Fruit fly (Drosophila melanogaster) whole organism, embryonic: ENCODE results near the gene Etl1.

Experiments
- CG10543 ChIP-seq: fragments of 200-800 bp; sonication (Bioruptor generic); optimal IDR thresholded peaks from 3 replicates; lab custom pipeline; 2017; ENCODE audit warnings: missing biosample characterization, mild to moderate bottlenecking, missing genetic modification characterization, moderate library complexity
- CG10654 ChIP-seq: fragments of 200-800 bp; sonication (Bioruptor generic); optimal IDR thresholded peaks from 2 replicates; lab custom pipeline; 2016; ENCODE audit warnings: missing biosample characterization, missing genetic modification characterization
- CG14050 ChIP-seq: fragments of 200-800 bp; sonication (Bioruptor generic); IDR thresholded peaks from 3 replicates; pipeline ENCODE4 v1.3.6; 2022; ENCODE audit warnings: missing biosample characterization, missing genetic modification characterization
- CG14710 ChIP-seq: fragments of 200-800 bp; sonication (Bioruptor generic); optimal IDR thresholded peaks from 3 replicates; lab custom pipeline; 2019; ENCODE audit warnings: missing biosample characterization, mild to moderate bottlenecking, missing genetic modification characterization, moderate library complexity
- CG16863 ChIP-seq: fragments of 200-800 bp; sonication (Bioruptor generic); optimal IDR thresholded peaks from 3 replicates; lab custom pipeline; 2016; ENCODE audit warnings: missing biosample characterization, missing genetic modification characterization
- CG18599 ChIP-seq: fragments of 200-800 bp; sonication (Bioruptor generic); optimal IDR thresholded peaks from 3 replicates; lab custom pipeline; 2017; ENCODE audit warnings: missing biosample characterization, missing genetic modification characterization, mild to moderate bottlenecking, moderate library complexity, missing genetic modification reagents
- CG18619 ChIP-seq: fragments of 200-800 bp; sonication (Bioruptor generic); optimal IDR thresholded peaks from 3 replicates; lab custom pipeline; 2017; ENCODE audit warnings: missing biosample characterization, mild to moderate bottlenecking, missing genetic modification characterization
- CG30020 ChIP-seq: fragments of 200-800 bp; optimal IDR thresholded peaks from 2 replicates; lab custom pipeline; 2019; ENCODE audit warnings: missing biosample characterization, mild to moderate bottlenecking, missing genetic modification characterization, moderate library complexity
- CG31388 ChIP-seq: fragments of 200-800 bp; sonication (Bioruptor generic); optimal IDR thresholded peaks from 2 replicates; lab custom pipeline; 2016; ENCODE audit warnings: missing biosample characterization, missing genetic modification characterization
- CG3163 ChIP-seq: fragments of 200-800 bp; sonication (Bioruptor generic); optimal IDR thresholded peaks from 3 replicates; lab custom pipeline; 2016; ENCODE audit warnings: missing biosample characterization, missing genetic modification characterization
- CG32772 ChIP-seq: fragments of 200-800 bp; sonication (Bioruptor generic); IDR thresholded peaks from 2 replicates; pipeline ENCODE4 v1.3.6; 2022; ENCODE audit warnings: missing biosample characterization, missing genetic modification characterization
- CG3995 ChIP-seq: fragments of 200-800 bp; sonication (Bioruptor generic); optimal IDR thresholded peaks from 3 replicates; lab custom pipeline; 2016; ENCODE audit warnings: missing biosample characterization, missing genetic modification characterization
- CG4282 ChIP-seq: fragments of 200-800 bp; sonication (Bioruptor generic); optimal IDR thresholded peaks from 2 replicates; lab custom pipeline; 2016; ENCODE audit warnings: missing biosample characterization, missing genetic modification characterization
- CG4404 ChIP-seq: fragments of 200-800 bp; sonication (Bioruptor generic); IDR thresholded peaks from 2 replicates; pipeline ENCODE4 v1.3.6; 2022; ENCODE audit warnings: missing biosample characterization, missing genetic modification characterization
- CG6791 ChIP-seq: fragments of 200-800 bp; sonication (Bioruptor generic); IDR thresholded peaks from 3 replicates; pipeline ENCODE4 v1.3.6; 2022; ENCODE audit warnings: missing biosample characterization, missing genetic modification characterization; ENCODE audit not compliant: partially characterized antibody
- CG7556 ChIP-seq: fragments of 200-800 bp; sonication (Bioruptor generic); optimal IDR thresholded peaks from 2 replicates; lab custom pipeline; 2017; ENCODE audit warnings: missing biosample characterization, mild to moderate bottlenecking, missing genetic modification characterization
- CG9437 ChIP-seq: fragments of 200-800 bp; sonication (Bioruptor generic); optimal IDR thresholded peaks from 2 replicates; lab custom pipeline; 2018; ENCODE audit warnings: missing biosample characterization, mild to moderate bottlenecking, missing genetic modification characterization
- CTCF ChIP-seq: fragments of 200-800 bp; sonication (Bioruptor generic); optimal IDR thresholded peaks from 2 replicates; lab custom pipeline; 2017; ENCODE audit warnings: missing biosample characterization, mild to moderate bottlenecking, missing genetic modification characterization, moderate library complexity
- HmgZ ChIP-seq: fragments of 200-800 bp; sonication (Bioruptor generic); optimal IDR thresholded peaks from 2 replicates; lab custom pipeline; 2018; ENCODE audit warnings: missing biosample characterization, mild to moderate bottlenecking, missing genetic modification characterization
- Hmr ChIP-seq: fragments of 200-800 bp; sonication (Bioruptor generic); optimal IDR thresholded peaks from 3 replicates; lab custom pipeline; 2017; ENCODE audit warnings: mild to moderate bottlenecking, missing biosample characterization, missing genetic modification reagents, missing genetic modification characterization
- Hr51 ChIP-seq, 2 experiments: fragments of 200-800 bp; sonication (Bioruptor generic); optimal IDR thresholded peaks; 2 replicates in 1 of 2; 3 replicates in 1 of 2; lab custom pipeline; 2016 to 2018; ENCODE audit warnings: missing biosample characterization in 2 of 2, missing genetic modification characterization in 2 of 2, mild to moderate bottlenecking in 1 of 2, moderate library complexity in 1 of 2
- MBD-R2 ChIP-seq: fragments of 200-800 bp; sonication (Bioruptor generic); IDR thresholded peaks from 2 replicates; pipeline ENCODE4 v1.3.6; 2022; ENCODE audit warnings: missing biosample characterization, missing genetic modification characterization
- NC2β ChIP-seq: fragments of 200-800 bp; sonication (Bioruptor generic); optimal IDR thresholded peaks from 2 replicates; lab custom pipeline; 2016; ENCODE audit warnings: missing biosample characterization, missing genetic modification characterization
- Rx ChIP-seq: fragments of 200-800 bp; sonication (Bioruptor generic); IDR thresholded peaks from 2 replicates; pipeline ENCODE4 v1.3.6; 2022; ENCODE audit warnings: missing biosample characterization, missing genetic modification characterization
- Trl ChIP-seq, 3 experiments: fragments of >200 bp in 2 of 3; fragments of 200-800 bp in 1 of 3; sonication (Bioruptor generic) in 1 of 3; optimal IDR thresholded peaks; 2 replicates in 1 of 3; 3 replicates in 2 of 3; lab custom pipeline; 2016 to 2017; ENCODE audit warnings: missing biosample characterization in 1 of 3, missing genetic modification characterization in 1 of 3
- Usf ChIP-seq: fragments of 200-800 bp; sonication (Bioruptor generic); optimal IDR thresholded peaks from 2 replicates; lab custom pipeline; 2017; ENCODE audit warnings: missing genotype, missing biosample characterization, missing genetic modification characterization
- Xbp1 ChIP-seq: fragments of 200-800 bp; sonication (Bioruptor generic); optimal IDR thresholded peaks from 3 replicates; lab custom pipeline; 2016; ENCODE audit warnings: missing biosample characterization, mild to moderate bottlenecking, missing genetic modification characterization
- bbx ChIP-seq: fragments of 200-800 bp; sonication (Bioruptor generic); IDR thresholded peaks from 2 replicates; pipeline ENCODE4 v1.3.6; 2022; ENCODE audit warnings: missing biosample characterization, missing genetic modification characterization; ENCODE audit not compliant: partially characterized antibody
- bigmax ChIP-seq: fragments of 200-800 bp; sonication (Bioruptor generic); optimal IDR thresholded peaks from 2 replicates; lab custom pipeline; 2018; ENCODE audit warnings: missing biosample characterization, mild to moderate bottlenecking, missing genetic modification characterization
- cg ChIP-seq: fragments of 200-800 bp; sonication (Bioruptor generic); optimal IDR thresholded peaks from 3 replicates; lab custom pipeline; 2019; ENCODE audit warnings: missing biosample characterization, mild to moderate bottlenecking, missing genetic modification characterization, moderate library complexity
- dan ChIP-seq: fragments of 200-800 bp; sonication (Bioruptor generic); IDR thresholded peaks from 2 replicates; pipeline ENCODE4 v1.3.6; 2022; ENCODE audit warnings: missing biosample characterization, missing genetic modification characterization
- esg ChIP-seq: fragments of 200-800 bp; sonication (Bioruptor generic); conservative IDR thresholded peaks from 2 replicates; pipeline ENCODE4 v1.3.6; 2022; ENCODE audit warnings: missing biosample characterization, missing genetic modification characterization
- fd3F ChIP-seq: fragments of 200-800 bp; sonication (Bioruptor generic); optimal IDR thresholded peaks from 2 replicates; lab custom pipeline; 2018; ENCODE audit warnings: missing biosample characterization, mild to moderate bottlenecking, missing genetic modification characterization, moderate library complexity
- fd96Cb ChIP-seq: fragments of 200-800 bp; sonication (Bioruptor generic); optimal IDR thresholded peaks from 2 replicates; lab custom pipeline; 2018; ENCODE audit warnings: missing biosample characterization, mild to moderate bottlenecking, missing genetic modification characterization, moderate library complexity
- gcm ChIP-seq: fragments of 200-800 bp; sonication (Bioruptor generic); optimal IDR thresholded peaks from 2 replicates; lab custom pipeline; 2019; ENCODE audit warnings: missing biosample characterization, mild to moderate bottlenecking, missing genetic modification characterization, moderate library complexity
- gt ChIP-seq: fragments of 200-800 bp; sonication (Bioruptor generic); IDR thresholded peaks from 2 replicates; pipeline ENCODE4 v1.3.6; 2022; ENCODE audit warnings: missing biosample characterization, missing genetic modification characterization
- hth ChIP-seq: fragments of >200 bp; optimal IDR thresholded peaks from 2 replicates; lab custom pipeline; 2017; ENCODE audit warnings: inconsistent platforms
- knrl ChIP-seq: fragments of 200-800 bp; sonication (Bioruptor generic); IDR thresholded peaks from 3 replicates; pipeline ENCODE4 v1.3.6; 2022; ENCODE audit warnings: missing biosample characterization, missing genetic modification characterization; ENCODE audit not compliant: partially characterized antibody
- luna ChIP-seq: fragments of 200-800 bp; sonication (Bioruptor generic); optimal IDR thresholded peaks from 2 replicates; lab custom pipeline; 2016; ENCODE audit warnings: missing biosample characterization, missing genetic modification characterization
- nerfin-1 ChIP-seq: fragments of 200-800 bp; sonication (Bioruptor generic); optimal IDR thresholded peaks from 3 replicates; lab custom pipeline; 2019; ENCODE audit warnings: missing biosample characterization, mild to moderate bottlenecking, missing genetic modification characterization, moderate library complexity
- oc ChIP-seq: fragments of 200-800 bp; sonication (Bioruptor generic); optimal IDR thresholded peaks from 2 replicates; lab custom pipeline; 2018; ENCODE audit warnings: missing biosample characterization, mild to moderate bottlenecking, missing genetic modification characterization, moderate library complexity
- otp ChIP-seq: fragments of 200-800 bp; sonication (Bioruptor generic); IDR thresholded peaks from 3 replicates; pipeline ENCODE4, ENCODE4 v1.3.6; 2022; ENCODE audit warnings: missing biosample characterization, missing genetic modification characterization
- pum ChIP-seq: fragments of 200-800 bp; sonication (Bioruptor generic); optimal IDR thresholded peaks from 2 replicates; lab custom pipeline; 2016; ENCODE audit warnings: missing biosample characterization, missing genetic modification characterization
- sim ChIP-seq: fragments of 200-800 bp; sonication (Bioruptor generic); IDR thresholded peaks from 2 replicates; pipeline ENCODE4 v1.3.6; 2022; ENCODE audit warnings: missing biosample characterization, missing genetic modification characterization
- sqz ChIP-seq: fragments of 200-800 bp; sonication (Bioruptor generic); optimal IDR thresholded peaks from 3 replicates; lab custom pipeline; 2018; ENCODE audit warnings: missing biosample characterization, mild to moderate bottlenecking, missing genetic modification characterization
- tup ChIP-seq: fragments of 200-800 bp; sonication (Bioruptor generic); optimal IDR thresholded peaks from 2 replicates; lab custom pipeline; 2016; ENCODE audit warnings: missing biosample characterization, mild to moderate bottlenecking, missing genetic modification characterization, moderate library complexity
- unc-4 ChIP-seq: fragments of 200-800 bp; sonication (Bioruptor generic); IDR thresholded peaks from 2 replicates; pipeline ENCODE4 v1.3.6; 2022; ENCODE audit warnings: missing biosample characterization, missing genetic modification characterization; ENCODE audit not compliant: partially characterized antibody
- vfl ChIP-seq: fragments of 200-800 bp; sonication (Bioruptor generic); optimal IDR thresholded peaks from 2 replicates; lab custom pipeline; 2016; ENCODE audit warnings: missing biosample characterization, missing genetic modification characterization
- zen ChIP-seq: fragments of 200-800 bp; sonication (Bioruptor generic); optimal IDR thresholded peaks from 3 replicates; lab custom pipeline; 2018; ENCODE audit warnings: missing biosample characterization, mild to moderate bottlenecking, missing genetic modification characterization, moderate library complexity
- zen2 ChIP-seq: fragments of 200-800 bp; sonication (Bioruptor generic); IDR thresholded peaks from 3 replicates; pipeline ENCODE4 v1.3.6; 2022; ENCODE audit warnings: missing biosample characterization, missing genetic modification characterization; ENCODE audit not compliant: partially characterized antibody
- zf30C ChIP-seq: fragments of 200-800 bp; sonication (Bioruptor generic); optimal IDR thresholded peaks from 3 replicates; lab custom pipeline; 2018; ENCODE audit warnings: missing biosample characterization, mild to moderate bottlenecking, missing genetic modification characterization

The Etl1 gene

DNA sequence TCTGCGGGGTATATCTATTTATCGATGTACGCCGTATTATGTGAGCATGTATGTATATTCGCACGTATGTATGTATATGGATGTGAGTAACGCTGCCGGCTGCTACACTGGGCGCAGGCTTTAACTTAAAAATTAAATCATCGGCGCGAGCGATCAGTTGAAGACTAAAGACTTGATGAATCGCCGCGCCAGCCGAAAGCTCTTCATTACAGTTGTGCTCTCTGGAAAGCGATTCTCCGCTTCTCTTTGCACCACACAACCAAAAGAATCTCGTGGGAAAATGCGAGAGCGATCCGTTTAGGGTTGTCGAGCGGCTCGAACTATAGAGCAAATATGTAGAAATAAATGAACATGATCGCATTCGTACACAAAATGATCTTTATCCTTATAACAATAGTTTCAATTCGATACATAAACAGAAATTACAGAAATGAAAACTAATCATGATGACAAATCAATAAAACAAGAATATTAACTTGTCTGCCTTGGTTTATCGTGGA lies 3.9 kb downstream of the Etl1 start, which contains the start of gene CG13124 (continued):
- TF ChIP-seq fd3F (GFP tag; lab: Kevin White, UChicago) (no peak), zen (tag; lab: Kevin White, UChicago) (no peak), CG3163 (peak; percentile 86), bigmax (GFP tag; lab: Kevin White, UChicago) (no peak), sqz (no peak), Trl (optimal IDR thresholded peaks at IDR 0.05; lab: Kevin White, UChicago) (peak; percentile 55 to 84), Trl (GFP tag; optimal IDR thresholded peaks at IDR 0.05; lab: Kevin White, UChicago) (no peak), knrl (GFP tag; lab: Robert Waterston, UW) (no peak), CG14710 (tag; lab: Kevin White, UChicago) (no peak), NC2β (GFP tag; lab: Kevin White, UChicago) (peak; percentile 7), cg (peak; percentile 46), fd96Cb (tag; lab: Kevin White, UChicago) (no peak), CG30020 (tag; lab: Kevin White, UChicago) (no peak), dan (GFP tag; lab: Robert Waterston, UW) (no peak), sim (no peak), CTCF (GFP tag; lab: Kevin White, UChicago) (no peak), Rx (GFP tag; lab: Robert Waterston, UW) (no peak), CG6791 (GFP tag; lab: Robert Waterston, UW) (no peak), tup (GFP tag; lab: Kevin White, UChicago) (no peak), Usf (GFP tag; lab: Kevin White, UChicago) (no peak), oc (tag; lab: Kevin White, UChicago) (no peak), luna (GFP tag; lab: Kevin White, UChicago) (no peak), CG16863 (GFP tag; lab: Kevin White, UChicago) (no peak), CG3995 (peak; percentile 22), CG32772 (no peak), zf30C (GFP tag; lab: Kevin White, UChicago) (no peak), CG18599 (peak; percentile 43), HmgZ (tag; lab: Kevin White, UChicago) (peak; percentile 0), CG10543 (GFP tag; lab: Kevin White, UChicago) (peak; percentile 61), CG9437 (GFP tag; lab: Kevin White, UChicago) (no peak), vfl (no peak), CG31388 (GFP tag; lab: Kevin White, UChicago) (no peak), bbx (GFP tag; lab: Robert Waterston, UW) (no peak), gcm (no peak), CG7556 (GFP tag; lab: Kevin White, UChicago) (no peak), nerfin-1 (no peak), CG4404 (GFP tag; lab: Robert Waterston, UW) (no peak), otp (no peak), hth (lab: Kevin White, UChicago) (no peak), CG18619 (no peak), Hmr (GFP tag; lab: Kevin White, UChicago) (peak; percentile 55), esg (GFP tag; lab: Robert Waterston, UW) (no peak), Xbp1 (no peak), MBD-R2 (GFP tag; lab: Robert Waterston, UW) (no peak), gt (GFP tag; lab: Robert Waterston, UW) (no peak), unc-4 (GFP tag; lab: Robert Waterston, UW) (0 out of 2 replicates have a peak, but pooled peaks have one; percentile 29), CG10654 (no peak), zen2 (GFP tag; lab: Robert Waterston, UW) (no peak), CG14050 (GFP tag; lab: Robert Waterston, UW) (no peak), pum (GFP tag; lab: Kevin White, UChicago) (no peak), CG4282 (no peak), Hr51 (GFP tag; optimal IDR thresholded peaks at IDR 0.05; lab: Kevin White, UChicago) (peak in 1 of 2 experiments; percentile 27)
